Worm (Caenorhabditis elegans) whole organism, L3 larva: ENCODE measurements around the gene sssh-1.

Experiments used
- ama-1 ChIP-seq: fragments of 150-350 bp; optimal IDR thresholded peaks from 2 replicates; lab custom pipeline; 2018
- eor-1 ChIP-seq, 2 experiments: fragments of 150-350 bp; optimal IDR thresholded peaks; 2 replicates each; lab custom pipeline; 2014 to 2018; ENCODE audit warnings: missing biosample characterization in 2 of 2, missing genetic modification characterization in 2 of 2
- nhr-43 ChIP-seq: sonication (generic microtip); optimal IDR thresholded peaks from 2 replicates; lab custom pipeline; 2016; ENCODE audit warnings: mild to moderate bottlenecking, missing genetic modification characterization, missing compliant biosample characterization; ENCODE audit not compliant: poor library complexity, severe bottlenecking
- nhr-77 ChIP-seq: fragments of 150-350 bp; optimal IDR thresholded peaks from 2 replicates; lab custom pipeline; 2014; ENCODE audit warnings: missing biosample characterization, missing genetic modification characterization

DNA sequence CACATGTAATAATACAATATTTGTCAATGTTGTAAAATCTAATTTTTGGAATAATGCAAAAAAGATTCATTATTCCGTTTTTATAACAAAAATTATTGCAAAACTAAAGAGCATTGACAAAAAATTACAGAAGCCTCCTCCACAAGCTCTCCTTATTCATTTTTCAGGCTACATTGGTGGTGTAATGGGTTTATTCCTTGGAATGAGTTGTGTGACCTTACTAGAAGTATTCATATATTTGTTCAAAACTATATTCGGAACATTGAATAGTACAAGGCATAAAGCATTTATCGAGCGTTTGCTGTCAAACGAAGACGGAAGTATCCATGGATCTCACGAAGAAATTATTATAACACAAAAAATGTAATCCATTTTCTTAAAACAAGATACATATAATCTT is 23.9 kb upstream of the sssh-1 start:
- TF ChIP-seq nhr-77 (tag; lab: Kevin White, UChicago), result no peak
- TF ChIP-seq eor-1 (tag; optimal IDR thresholded peaks at IDR 0.05; lab: Kevin White, UChicago), result no peak
- TF ChIP-seq nhr-43 (tag; lab: Kevin White, UChicago), result no peak
- TF ChIP-seq ama-1 (lab: Kevin White, UChicago), result no peak
